Fruit fly (Drosophila melanogaster) whole organism, prepupa: ENCODE results near the gene tsh.
A peak's percentile ranks its signal among the peaks of the same experiment; 100 is the strongest.

Experiments
- CG10669 ChIP-seq: fragments of 200-800 bp; sonication (Bioruptor generic); optimal IDR thresholded peaks from 3 replicates; lab custom pipeline; 2018; ENCODE audit warnings: missing biosample characterization, mild to moderate bottlenecking, missing genetic modification characterization, moderate library complexity
- CG11294 ChIP-seq: fragments of 200-800 bp; sonication (Bioruptor generic); IDR thresholded peaks from 2 replicates; pipeline ENCODE4 v1.3.6; 2022; ENCODE audit warnings: missing biosample characterization, missing genetic modification characterization
- CG1621 ChIP-seq: fragments of 200-800 bp; sonication (Bioruptor generic); optimal IDR thresholded peaks from 3 replicates; lab custom pipeline; 2018; ENCODE audit warnings: missing biosample characterization, mild to moderate bottlenecking, missing genetic modification characterization
- CG16779 ChIP-seq: fragments of 200-800 bp; sonication (Bioruptor generic); optimal IDR thresholded peaks from 3 replicates; lab custom pipeline; 2017; ENCODE audit warnings: missing biosample characterization, mild to moderate bottlenecking, missing genetic modification characterization
- CG3919 ChIP-seq: fragments of 200-800 bp; sonication (Bioruptor generic); optimal IDR thresholded peaks from 3 replicates; lab custom pipeline; 2016; ENCODE audit warnings: missing biosample characterization, missing genetic modification characterization
- CG6276 ChIP-seq: fragments of 200-800 bp; sonication (Bioruptor generic); optimal IDR thresholded peaks from 2 replicates; lab custom pipeline; 2017; ENCODE audit warnings: missing biosample characterization, mild to moderate bottlenecking, missing genetic modification characterization
- CG6792 ChIP-seq: fragments of 200-800 bp; sonication (Bioruptor generic); optimal IDR thresholded peaks from 3 replicates; lab custom pipeline; 2016; ENCODE audit warnings: missing biosample characterization, missing genetic modification characterization
- CG6808 ChIP-seq: fragments of 200-800 bp; sonication (Bioruptor generic); optimal IDR thresholded peaks from 3 replicates; lab custom pipeline; 2017; ENCODE audit warnings: missing biosample characterization, missing genetic modification characterization, mild to moderate bottlenecking, moderate library complexity, missing genetic modification reagents
- CG6854 ChIP-seq: fragments of 200-800 bp; sonication (Bioruptor generic); optimal IDR thresholded peaks from 2 replicates; lab custom pipeline; 2017; ENCODE audit warnings: missing biosample characterization, mild to moderate bottlenecking, missing genetic modification characterization
- CG7368 ChIP-seq: fragments of 200-800 bp; sonication (Bioruptor generic); optimal IDR thresholded peaks from 3 replicates; lab custom pipeline; 2016; ENCODE audit warnings: missing biosample characterization, missing genetic modification characterization
- CG8119 ChIP-seq: fragments of 200-800 bp; sonication (Bioruptor generic); IDR thresholded peaks from 3 replicates; pipeline ENCODE4 v1.3.6; 2022; ENCODE audit warnings: missing biosample characterization, missing genetic modification characterization
- Eip75B ChIP-seq: fragments of 200-800 bp; sonication (Bioruptor generic); optimal IDR thresholded peaks from 3 replicates; lab custom pipeline; 2016; ENCODE audit warnings: missing biosample characterization, missing genetic modification characterization
- Eip78C ChIP-seq: fragments of 200-800 bp; sonication (Bioruptor generic); peaks from one replicate; lab custom pipeline; 2016; ENCODE audit warnings: missing biosample characterization, missing genetic modification characterization
- Ets21C ChIP-seq: fragments of 200-800 bp; sonication (Bioruptor generic); optimal IDR thresholded peaks from 3 replicates; lab custom pipeline; 2016; ENCODE audit warnings: missing biosample characterization, missing genetic modification characterization
- Ets96B ChIP-seq: fragments of 200-800 bp; optimal IDR thresholded peaks from 2 replicates; lab custom pipeline; 2019; ENCODE audit warnings: missing biosample characterization, mild to moderate bottlenecking, missing genetic modification characterization, moderate library complexity
- Gug ChIP-seq: fragments of 200-800 bp; sonication (Bioruptor generic); IDR thresholded peaks from 2 replicates; pipeline ENCODE4 v1.3.6; 2022; ENCODE audit warnings: missing biosample characterization, missing genetic modification characterization
- Hr38 ChIP-seq: sonication (Bioruptor generic); optimal IDR thresholded peaks from 2 replicates; lab custom pipeline; 2016; ENCODE audit warnings: missing biosample characterization, missing genetic modification characterization
- Hr4 ChIP-seq: fragments of 200-800 bp; sonication (Bioruptor generic); optimal IDR thresholded peaks from 3 replicates; lab custom pipeline; 2016; ENCODE audit warnings: missing biosample characterization, missing genetic modification characterization
- Lpt ChIP-seq: fragments of 200-800 bp; sonication (Bioruptor generic); optimal IDR thresholded peaks from 3 replicates; lab custom pipeline; 2016; ENCODE audit warnings: missing biosample characterization, missing genetic modification characterization
- Met ChIP-seq: fragments of 200-800 bp; sonication (Bioruptor generic); optimal IDR thresholded peaks from 3 replicates; lab custom pipeline; 2016; ENCODE audit warnings: missing biosample characterization, missing genetic modification characterization
- OdsH ChIP-seq: fragments of 200-800 bp; sonication (Bioruptor generic); optimal IDR thresholded peaks from 3 replicates; lab custom pipeline; 2016; ENCODE audit warnings: missing biosample characterization, missing genetic modification characterization
- Smox ChIP-seq: fragments of 200-800 bp; sonication (Bioruptor generic); optimal IDR thresholded peaks from 3 replicates; lab custom pipeline; 2016; ENCODE audit warnings: missing biosample characterization, missing genetic modification characterization
- Sox14 ChIP-seq: fragments of 200-800 bp; sonication (Bioruptor generic); optimal IDR thresholded peaks from 3 replicates; lab custom pipeline; 2016; ENCODE audit warnings: missing biosample characterization, missing genetic modification characterization
- Sox15 ChIP-seq: fragments of 200-800 bp; sonication (Bioruptor generic); optimal IDR thresholded peaks from 3 replicates; lab custom pipeline; 2016; ENCODE audit warnings: missing biosample characterization, missing genetic modification characterization
- achi ChIP-seq: fragments of 200-800 bp; sonication (Bioruptor generic); optimal IDR thresholded peaks from 3 replicates; lab custom pipeline; 2016; ENCODE audit warnings: missing biosample characterization, missing genetic modification characterization
- dsx ChIP-seq: fragments of 200-800 bp; optimal IDR thresholded peaks from 3 replicates; lab custom pipeline; 2019; ENCODE audit warnings: missing biosample characterization, mild to moderate bottlenecking, missing genetic modification characterization, moderate library complexity; ENCODE audit not compliant: poor library complexity, severe bottlenecking
- eg ChIP-seq: fragments of 200-800 bp; sonication (Bioruptor generic); IDR thresholded peaks from 3 replicates; pipeline ENCODE4 v1.3.6; 2022; ENCODE audit warnings: missing biosample characterization, missing genetic modification characterization
- fd59A ChIP-seq: fragments of 200-800 bp; sonication (Bioruptor generic); optimal IDR thresholded peaks from 2 replicates; lab custom pipeline; 2017; ENCODE audit warnings: missing biosample characterization, mild to moderate bottlenecking, missing genetic modification characterization, missing genetic modification reagents
- lz ChIP-seq: fragments of 200-800 bp; sonication (Bioruptor generic); optimal IDR thresholded peaks from 3 replicates; lab custom pipeline; 2016; ENCODE audit warnings: missing biosample characterization, missing genetic modification characterization
- net ChIP-seq: fragments of 200-800 bp; sonication (Bioruptor generic); optimal IDR thresholded peaks from 3 replicates; lab custom pipeline; 2016; ENCODE audit warnings: missing biosample characterization, missing genetic modification characterization
- salr ChIP-seq, 2 experiments: fragments of 200-800 bp; sonication (Bioruptor generic); optimal IDR thresholded peaks; 3 replicates each; lab custom pipeline; 2016 to 2018; ENCODE audit warnings: missing biosample characterization in 2 of 2, missing genetic modification characterization in 2 of 2, mild to moderate bottlenecking in 1 of 2
- ss ChIP-seq, 2 experiments: fragments of 200-800 bp; sonication (Bioruptor generic); optimal IDR thresholded peaks; 2 replicates in 1 of 2; 3 replicates in 1 of 2; lab custom pipeline; 2017 to 2018; ENCODE audit warnings: mild to moderate bottlenecking in 2 of 2, missing biosample characterization in 2 of 2, missing genetic modification characterization in 2 of 2, moderate library complexity in 1 of 2
- svp ChIP-seq: fragments of 200-800 bp; sonication (Bioruptor generic); peaks from one replicate; lab custom pipeline; 2016; ENCODE audit warnings: missing biosample characterization, missing genetic modification characterization
- vri ChIP-seq: fragments of 200-800 bp; sonication (Bioruptor generic); optimal IDR thresholded peaks from 3 replicates; lab custom pipeline; 2016; ENCODE audit warnings: missing biosample characterization, mild to moderate bottlenecking, missing genetic modification characterization

Gene tsh

dm6 chr2L:21806359-21806758, 22.0 kb upstream of the tsh start:
- TF ChIP-seq lz (GFP tag; lab: Kevin White, UChicago) (no peak), CG6854 (GFP tag; lab: Kevin White, UChicago) (no peak), salr (GFP tag; optimal IDR thresholded peaks at IDR 0.05; lab: Kevin White, UChicago) (no peak), Ets21C (GFP tag; lab: Kevin White, UChicago) (no peak), vri (GFP tag; lab: Kevin White, UChicago) (no peak), fd59A (GFP tag; lab: Kevin White, UChicago) (no peak), CG8119 (GFP tag; lab: Robert Waterston, UW) (no peak), Hr38 (GFP tag; lab: Kevin White, UChicago) (no peak), CG6276 (GFP tag; lab: Kevin White, UChicago) (no peak), CG3919 (no peak), net (no peak), svp (no peak), Ets96B (no peak), CG6808 (GFP tag; lab: Kevin White, UChicago) (no peak), CG16779 (no peak), Smox (GFP tag; lab: Kevin White, UChicago) (no peak), CG6792 (GFP tag; lab: Kevin White, UChicago) (no peak)

dm6 chr2L:21806875-21807274, 21.5 kb upstream of the tsh start:
- no peak for TF ChIP-seq OdsH (GFP tag; lab: Kevin White, UChicago)
- no peak for TF ChIP-seq eg (GFP tag; lab: Robert Waterston, UW)
- TF ChIP-seq Lpt (GFP tag; lab: Kevin White, UChicago): no peak
- no peak for TF ChIP-seq CG10669 (GFP tag; lab: Kevin White, UChicago)
- no peak for TF ChIP-seq Eip75B (GFP tag; lab: Kevin White, UChicago)
- no peak for TF ChIP-seq Hr4 (GFP tag; lab: Kevin White, UChicago)
- no peak for TF ChIP-seq Gug (GFP tag; lab: Robert Waterston, UW)
- no peak for TF ChIP-seq Smox (GFP tag; lab: Kevin White, UChicago)
- TF ChIP-seq CG6854 (GFP tag; lab: Kevin White, UChicago): no peak
- no peak for TF ChIP-seq Hr38 (GFP tag; lab: Kevin White, UChicago)

DNA sequence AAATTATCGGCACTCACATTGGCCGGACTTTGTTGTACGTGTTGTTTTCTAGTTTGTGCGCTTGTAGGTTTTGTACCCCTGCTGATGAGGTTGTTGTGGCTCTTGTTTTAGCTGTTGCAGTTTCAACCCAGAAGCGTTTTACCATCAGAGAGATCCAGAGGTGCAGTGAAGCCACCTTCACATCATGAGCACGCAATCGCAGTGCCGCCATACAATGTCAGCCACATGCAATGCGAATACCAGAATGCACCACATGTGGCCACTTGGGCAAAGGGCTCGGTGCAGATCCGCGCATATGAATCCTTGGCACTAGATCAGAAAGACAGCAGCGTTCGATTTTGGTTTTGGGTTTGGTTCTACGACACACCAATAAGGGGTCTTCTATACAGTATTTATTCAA, 18.3 kb upstream of the tsh start:
- TF ChIP-seq dsx (GFP tag; lab: Kevin White, UChicago): peak; percentile 75
- peak in 1 of 2 experiments; percentile 77 for TF ChIP-seq ss (GFP tag; optimal IDR thresholded peaks at IDR 0.05; lab: Kevin White, UChicago)
- no peak for TF ChIP-seq Sox15

DNA sequence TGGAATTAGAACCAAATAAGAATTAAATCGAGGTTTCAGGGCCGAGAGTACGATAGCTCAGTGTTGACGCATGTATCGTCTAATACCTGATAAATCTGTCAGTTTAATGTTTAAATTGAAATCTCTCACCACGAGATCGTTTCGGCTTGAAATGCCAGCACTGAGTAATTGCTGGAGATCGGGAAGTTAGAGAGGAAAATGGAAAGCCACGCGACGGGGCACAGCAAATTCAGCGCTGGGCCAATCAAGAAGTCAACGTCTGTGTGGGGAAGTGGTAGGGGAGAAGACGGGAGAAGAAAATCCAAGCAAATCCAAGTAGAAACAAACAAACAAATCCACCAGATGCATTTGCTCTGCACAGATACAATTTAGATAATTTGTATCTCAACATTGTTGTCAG, 9.0 kb upstream of the tsh start:
- TF ChIP-seq CG7368 (no peak), eg (GFP tag; lab: Robert Waterston, UW) (no peak), Met (GFP tag; lab: Kevin White, UChicago) (no peak), CG1621 (tag; lab: Kevin White, UChicago) (no peak), CG3919 (no peak), achi (GFP tag; lab: Kevin White, UChicago) (no peak), CG11294 (GFP tag; lab: Robert Waterston, UW) (no peak), Eip78C (GFP tag; lab: Kevin White, UChicago) (no peak), CG6276 (GFP tag; lab: Kevin White, UChicago) (no peak), CG6808 (GFP tag; lab: Kevin White, UChicago) (no peak), svp (no peak), Sox14 (no peak)

DNA sequence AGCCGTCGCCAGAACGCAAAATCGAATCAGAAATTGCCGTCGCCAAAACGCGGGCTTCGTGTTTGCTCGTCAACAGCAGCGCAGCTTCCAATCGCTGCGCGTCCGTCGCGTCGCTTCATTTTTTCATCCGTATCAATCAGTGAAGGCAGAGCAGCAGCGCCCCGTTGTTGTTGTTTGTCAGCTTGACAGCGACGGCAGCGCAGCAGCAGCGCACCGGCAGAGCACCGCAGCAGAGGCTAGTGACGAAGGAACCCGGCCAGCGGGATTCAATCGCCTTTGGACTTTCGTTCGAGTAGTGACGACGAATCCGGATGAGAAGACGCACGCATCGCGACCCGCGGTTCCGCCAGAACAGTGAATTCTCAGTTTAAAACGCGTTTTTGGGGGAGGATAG, 395 bp downstream of the tsh start:
- TF ChIP-seq achi (GFP tag; lab: Kevin White, UChicago) (no peak), svp (peak; percentile 77), Eip78C (GFP tag; lab: Kevin White, UChicago) (peak; percentile 29)
